Worm (Caenorhabditis elegans): ENCODE results near the gene ref-1.

The ref-1 gene

ce11 chrII:10200759-10201158 is 17.5 kb upstream of the ref-1 start, which contains the start of gene arv-1:
Gene arv-1, minus strand, starts transcription at chrII:10200823.
- TF ChIP-seq nhr-76 (tag; optimal IDR thresholded peaks at IDR 0.05) = no peak
- TF ChIP-seq nhr-28 (tag; optimal IDR thresholded peaks at IDR 0.05) = no peak
- TF ChIP-seq aha-1 (tag; optimal IDR thresholded peaks at IDR 0.05) = no peak
- no peak for TF ChIP-seq nhr-12 (tag; optimal IDR thresholded peaks at IDR 0.05)
- peak; percentile 63 for TF ChIP-seq mep-1 (tag; optimal IDR thresholded peaks at IDR 0.05)
- peak; percentile 61 for TF ChIP-seq swsn-7 (tag; optimal IDR thresholded peaks at IDR 0.05)
- no peak for TF ChIP-seq sptf-1 (tag; optimal IDR thresholded peaks at IDR 0.05)
- TF ChIP-seq ceh-88 (GFP tag; IDR thresholded peaks at IDR 0.05) = no peak; the same call in 1 of the 2 replicates
- no peak for TF ChIP-seq hlh-17 (GFP tag; optimal IDR thresholded peaks at IDR 0.05; ENCODE audit: borderline replicate concordance)
- no peak for TF ChIP-seq hpl-2 (GFP tag; optimal IDR thresholded peaks at IDR 0.05)
- TF ChIP-seq efl-3 (GFP tag; optimal IDR thresholded peaks at IDR 0.05) = no peak
- TF ChIP-seq ztf-4 (tag; optimal IDR thresholded peaks at IDR 0.05) = no peak
- peak; percentile 43 to 72 for TF ChIP-seq lin-35 (GFP tag; optimal IDR thresholded peaks at IDR 0.05)
- TF ChIP-seq lir-3 (tag; optimal IDR thresholded peaks at IDR 0.05; ENCODE audit: poor library complexity) = peak; percentile 89
- no peak for TF ChIP-seq fos-1 (tag; optimal IDR thresholded peaks at IDR 0.05)
- TF ChIP-seq C04F5.9 (tag; optimal IDR thresholded peaks at IDR 0.05) = peak; percentile 52
- no peak for TF ChIP-seq nhr-77 (tag; optimal IDR thresholded peaks at IDR 0.05)
- TF ChIP-seq mab-9 (GFP tag; IDR thresholded peaks at IDR 0.05) = no peak
- TF ChIP-seq ces-1 (GFP tag; optimal IDR thresholded peaks at IDR 0.05) = no peak
- no peak for TF ChIP-seq hlh-4 (tag; optimal IDR thresholded peaks at IDR 0.05)
- TF ChIP-seq nhr-11 (tag; optimal IDR thresholded peaks at IDR 0.05) = peak; percentile 27
- TF ChIP-seq lin-13 (GFP tag; optimal IDR thresholded peaks at IDR 0.05) = no peak
- no peak for TF ChIP-seq zag-1 (tag; optimal IDR thresholded peaks at IDR 0.05)
- no peak for TF ChIP-seq jun-1 (tag; optimal IDR thresholded peaks at IDR 0.05)
- no peak for TF ChIP-seq aly-2 (tag; optimal IDR thresholded peaks at IDR 0.05)
- TF ChIP-seq rnt-1 (tag; optimal IDR thresholded peaks at IDR 0.05) = peak; percentile 92
- TF ChIP-seq fkh-4 (tag; optimal IDR thresholded peaks at IDR 0.05; ENCODE audit: borderline replicate concordance) = peak; percentile 79
- peak; percentile 46 to 66 (median 50) for TF ChIP-seq ceh-82 (tag; optimal IDR thresholded peaks at IDR 0.05)
- TF ChIP-seq nhr-20 (tag; optimal IDR thresholded peaks at IDR 0.05) = peak; percentile 71
- TF ChIP-seq lin-15B (tag; optimal IDR thresholded peaks at IDR 0.05) = peak; percentile 49
- peak; percentile 75 for TF ChIP-seq nhr-47 (tag; optimal IDR thresholded peaks at IDR 0.05)
- no peak for TF ChIP-seq Y116A8C.19 (tag; optimal IDR thresholded peaks at IDR 0.05; ENCODE audit: borderline replicate concordance)
- peak; percentile 82 to 83 for TF ChIP-seq lsy-2 (tag; optimal IDR thresholded peaks at IDR 0.05)
- TF ChIP-seq pag-3 (tag; optimal IDR thresholded peaks at IDR 0.05; ENCODE audit: borderline replicate concordance, insufficient read depth) = no peak
- TF ChIP-seq zip-4 (GFP tag; optimal IDR thresholded peaks at IDR 0.05) = no peak
- TF ChIP-seq nhr-71 (tag; optimal IDR thresholded peaks at IDR 0.05) = peak; percentile 79
- peak; percentile 81 for TF ChIP-seq nhr-90 (tag; optimal IDR thresholded peaks at IDR 0.05; ENCODE audit: poor library complexity)
- TF ChIP-seq fkh-10 (GFP tag; optimal IDR thresholded peaks at IDR 0.05) = no peak
- TF ChIP-seq dpl-1 (GFP tag; optimal IDR thresholded peaks at IDR 0.05) = peak; percentile 51 to 72 (median 70)
- peak; percentile 42 for TF ChIP-seq unc-86 (tag; optimal IDR thresholded peaks at IDR 0.05)
- no peak for TF ChIP-seq alr-1 (tag; optimal IDR thresholded peaks at IDR 0.05; ENCODE audit: borderline replicate concordance)
- TF ChIP-seq sox-4 (tag; optimal IDR thresholded peaks at IDR 0.05) = peak; percentile 36
- no peak for TF ChIP-seq sup-37 (GFP tag; optimal IDR thresholded peaks at IDR 0.05)
- TF ChIP-seq egl-13 (tag; optimal IDR thresholded peaks at IDR 0.05) = peak; percentile 74
- TF ChIP-seq elt-3 (tag; optimal IDR thresholded peaks at IDR 0.05) = peak in 1 of 6 experiments; percentile 51
- TF ChIP-seq ama-1 (optimal IDR thresholded peaks at IDR 0.05) = no peak
- peak; percentile 82 for TF ChIP-seq ceh-90 (tag; optimal IDR thresholded peaks at IDR 0.05)
- no peak for TF ChIP-seq mef-2 (tag; optimal IDR thresholded peaks at IDR 0.05)
- TF ChIP-seq nhr-84 (tag; optimal IDR thresholded peaks at IDR 0.05) = no peak
- peak; percentile 65 for TF ChIP-seq dsc-1 (tag; optimal IDR thresholded peaks at IDR 0.05)
- TF ChIP-seq unc-130 (tag; optimal IDR thresholded peaks at IDR 0.05) = peak; percentile 66
- peak; percentile 63 for TF ChIP-seq blmp-1 (tag; optimal IDR thresholded peaks at IDR 0.05)
- no peak; the same call in 1 of the 2 replicates for TF ChIP-seq unc-98 (GFP tag; IDR thresholded peaks at IDR 0.05)
